Worm (Caenorhabditis elegans) whole organism, L4 larva: ENCODE data around the gene srx-105.

Experiments used
- F26F4.8 ChIP-seq: fragments of 200-800 bp; sonication (Bioruptor generic); conservative IDR thresholded peaks from 2 replicates; pipeline ENCODE4 v1.3.6; 2022; ENCODE audit warnings: missing genetic modification characterization, missing compliant biosample characterization
- F37D6.2 ChIP-seq: sonication (generic microtip); optimal IDR thresholded peaks from 2 replicates; lab custom pipeline; 2016; ENCODE audit warnings: mild to moderate bottlenecking, missing genetic modification characterization, missing compliant biosample characterization
- R02D3.7 ChIP-seq: fragments of 150-350 bp; sonication (generic microtip); optimal IDR thresholded peaks from 3 replicates; lab custom pipeline; 2014; ENCODE audit warnings: missing biosample characterization, missing genetic modification characterization
- Y5F2A.4 ChIP-seq: fragments of 200-800 bp; sonication (Bioruptor generic); optimal IDR thresholded peaks from 2 replicates; lab custom pipeline; 2018; ENCODE audit warnings: mild to moderate bottlenecking, missing genetic modification characterization, missing compliant biosample characterization
- ZK337.2 ChIP-seq: fragments of 200-800 bp; sonication (Bioruptor generic); IDR thresholded peaks from 2 replicates; pipeline ENCODE4 v1.3.6; 2022; ENCODE audit warnings: missing genetic modification reagents, missing genetic modification characterization, missing compliant biosample characterization
- ama-1 ChIP-seq: fragments of 150-350 bp; optimal IDR thresholded peaks from 2 replicates; lab custom pipeline; 2014; ENCODE audit warnings: inconsistent platforms, mixed read lengths
- ceh-44 ChIP-seq: fragments of 200-800 bp; sonication (Bioruptor generic); IDR thresholded peaks from 2 replicates; pipeline ENCODE4 v1.3.6; 2022; ENCODE audit warnings: missing genetic modification reagents, missing genetic modification characterization, missing compliant biosample characterization
- ceh-82 ChIP-seq: sonication (generic microtip); optimal IDR thresholded peaks from 2 replicates; lab custom pipeline; 2017; ENCODE audit warnings: missing biosample characterization, missing genetic modification characterization
- ces-1 ChIP-seq: fragments of 150-350 bp; sonication (generic microtip); optimal IDR thresholded peaks from 4 replicates; lab custom pipeline; 2014; ENCODE audit warnings: missing biosample characterization, missing genetic modification reagents, missing genetic modification characterization
- ctbp-1 ChIP-seq: fragments of 200-800 bp; sonication (Bioruptor generic); IDR thresholded peaks from 2 replicates; pipeline ENCODE4 v1.3.6; 2022; ENCODE audit warnings: missing genetic modification reagents, missing genetic modification characterization, missing compliant biosample characterization
- daf-16 ChIP-seq, 3 experiments: sonication (generic microtip); optimal IDR thresholded peaks; 2 replicates each; lab custom pipeline; 2016 to 2017; ENCODE audit warnings: missing genetic modification characterization in 3 of 3, missing genetic modification reagents in 3 of 3, mild to moderate bottlenecking in 2 of 3, missing compliant biosample characterization in 2 of 3, missing biosample characterization in 1 of 3, moderate library complexity in 1 of 3
- daf-8 ChIP-seq: fragments of 200-800 bp; sonication (Bioruptor generic); IDR thresholded peaks from 2 replicates; pipeline ENCODE4 v1.3.6; 2022; ENCODE audit warnings: missing genetic modification characterization, missing compliant biosample characterization
- dmd-9 ChIP-seq: fragments of 200-800 bp; sonication (Bioruptor generic); IDR thresholded peaks from 2 replicates; pipeline ENCODE4 v1.3.6; 2022; ENCODE audit warnings: missing genetic modification reagents, missing genetic modification characterization, missing compliant biosample characterization
- dpl-1 ChIP-seq: fragments of 150-350 bp; optimal IDR thresholded peaks from 2 replicates; lab custom pipeline; 2014; ENCODE audit warnings: missing biosample characterization, missing genetic modification reagents, missing genetic modification characterization
- egl-27 ChIP-seq: sonication (generic microtip); optimal IDR thresholded peaks from 3 replicates; lab custom pipeline; 2017; ENCODE audit warnings: missing biosample characterization, missing genetic modification reagents, missing genetic modification characterization
- gei-8 ChIP-seq: fragments of 200-800 bp; sonication (Bioruptor generic); optimal IDR thresholded peaks from 2 replicates; lab custom pipeline; 2018; ENCODE audit warnings: mild to moderate bottlenecking, missing genetic modification characterization, missing compliant biosample characterization
- lim-7 ChIP-seq: fragments of 200-800 bp; sonication (Bioruptor generic); IDR thresholded peaks from 2 replicates; pipeline ENCODE4 v1.3.6; 2022; ENCODE audit warnings: missing genetic modification characterization, missing compliant biosample characterization
- lin-29 ChIP-seq: fragments of 200-800 bp; sonication (Bioruptor generic); IDR thresholded peaks from 2 replicates; pipeline ENCODE4 v1.3.6; 2022; ENCODE audit warnings: missing genetic modification reagents, missing genetic modification characterization, missing compliant biosample characterization
- lsy-2 ChIP-seq, 2 experiments: fragments of 150-350 bp in 1 of 2; sonication (generic microtip) in 1 of 2; optimal IDR thresholded peaks; 2 replicates each; lab custom pipeline; 2014 to 2017; ENCODE audit warnings: missing biosample characterization in 2 of 2, missing genetic modification characterization in 2 of 2
- mep-1 ChIP-seq: fragments of 150-350 bp; sonication (generic microtip); optimal IDR thresholded peaks from 3 replicates; lab custom pipeline; 2014; ENCODE audit warnings: missing biosample characterization, missing genetic modification characterization
- mes-2 ChIP-seq: sonication (generic microtip); optimal IDR thresholded peaks from 2 replicates; lab custom pipeline; 2016; ENCODE audit warnings: missing genotype, mild to moderate bottlenecking, missing genetic modification characterization, missing compliant biosample characterization; ENCODE audit not compliant: poor library complexity, severe bottlenecking
- nhr-10 ChIP-seq: fragments of 150-350 bp; optimal IDR thresholded peaks from 2 replicates; lab custom pipeline; 2014; ENCODE audit warnings: missing biosample characterization, missing genetic modification characterization
- nhr-237 ChIP-seq: sonication (generic microtip); optimal IDR thresholded peaks from 2 replicates; lab custom pipeline; 2017; ENCODE audit warnings: missing biosample characterization, missing genetic modification characterization
- nhr-6 ChIP-seq: fragments of 150-350 bp; optimal IDR thresholded peaks from 2 replicates; lab custom pipeline; 2014; ENCODE audit warnings: missing biosample characterization, missing genetic modification characterization
- nhr-76 ChIP-seq: fragments of 150-350 bp; optimal IDR thresholded peaks from 2 replicates; lab custom pipeline; 2014; ENCODE audit warnings: missing biosample characterization, missing genetic modification characterization
- pha-4 ChIP-seq, 2 experiments: fragments of 150-350 bp in 1 of 2; fragments of 200-800 bp in 1 of 2; sonication (Bioruptor generic) in 1 of 2; IDR thresholded peaks in 1 of 2; optimal IDR thresholded peaks in 1 of 2; 2 replicates each; pipeline versions ENCODE4 v1.3.6 to Lab custom; 2014 to 2022; ENCODE audit warnings: missing genetic modification characterization in 2 of 2, missing genetic modification reagents in 2 of 2, missing biosample characterization in 1 of 2, missing compliant biosample characterization in 1 of 2
- pqm-1 ChIP-seq: sonication (generic microtip); optimal IDR thresholded peaks from 2 replicates; lab custom pipeline; 2017; ENCODE audit warnings: missing biosample characterization, missing genetic modification characterization
- rbr-2 ChIP-seq: sonication (generic microtip); optimal IDR thresholded peaks from 2 replicates; lab custom pipeline; 2016; ENCODE audit warnings: missing genotype, missing genetic modification characterization, missing compliant biosample characterization
- set-16 ChIP-seq: fragments of 200-800 bp; sonication (Bioruptor generic); IDR thresholded peaks from 2 replicates; pipeline ENCODE4 v1.3.6; 2022; ENCODE audit warnings: missing genetic modification reagents, missing genetic modification characterization, missing compliant biosample characterization
- tra-1 ChIP-seq: fragments of 200-800 bp; sonication (Bioruptor generic); IDR thresholded peaks from 2 replicates; pipeline ENCODE4 v1.3.6; 2022; ENCODE audit warnings: missing genetic modification reagents, missing genetic modification characterization, missing compliant biosample characterization
- unc-39 ChIP-seq: sonication (generic microtip); optimal IDR thresholded peaks from 2 replicates; lab custom pipeline; 2017; ENCODE audit warnings: missing biosample characterization, missing genetic modification characterization
- unc-62 ChIP-seq, 3 experiments: fragments of 150-350 bp in 1 of 3; sonication (generic microtip); optimal IDR thresholded peaks in 2 of 3; peaks in 1 of 3; 1 replicate in 1 of 3; 2 replicates in 2 of 3; lab custom pipeline; 2014 to 2017; ENCODE audit warnings: missing biosample characterization in 3 of 3, missing genetic modification characterization in 3 of 3, missing genetic modification reagents in 3 of 3, missing genotype in 1 of 3
- zip-2 ChIP-seq: fragments of 150-350 bp; optimal IDR thresholded peaks from 2 replicates; lab custom pipeline; 2014; ENCODE audit warnings: missing biosample characterization, missing genetic modification characterization
- ztf-7 ChIP-seq: fragments of 150-350 bp; optimal IDR thresholded peaks from 2 replicates; lab custom pipeline; 2014; ENCODE audit warnings: missing biosample characterization, missing genetic modification characterization

The srx-105 gene

ce11 chrII:3714595-3714994, 13.4 kb upstream of the srx-105 start, which contains the start of gene srh-100:
Gene srh-100 (minus strand): TSS chrII:3714695.
- TF ChIP-seq nhr-237 (tag; lab: Kevin White, UChicago) = no peak
- TF ChIP-seq dpl-1 (GFP tag; lab: Kevin White, UChicago) = no peak
- no peak for TF ChIP-seq daf-8 (GFP tag; lab: Robert Waterston, UW)
- no peak for TF ChIP-seq F26F4.8 (GFP tag; lab: Robert Waterston, UW)
- TF ChIP-seq zip-2 = no peak
- TF ChIP-seq nhr-76 (tag; lab: Kevin White, UChicago) = no peak
- no peak for TF ChIP-seq ama-1 (lab: Kevin White, UChicago)
- TF ChIP-seq ceh-82 = no peak
- no peak for TF ChIP-seq Y5F2A.4 (GFP tag; lab: Kevin White, UChicago)
- TF ChIP-seq pqm-1 (tag; lab: Kevin White, UChicago) = no peak
- TF ChIP-seq lim-7 (GFP tag; lab: Robert Waterston, UW) = no peak
- no peak for TF ChIP-seq mes-2
- no peak for TF ChIP-seq ceh-44 (GFP tag; lab: Robert Waterston, UW)
- TF ChIP-seq mep-1 (tag; lab: Kevin White, UChicago) = no peak

DNA sequence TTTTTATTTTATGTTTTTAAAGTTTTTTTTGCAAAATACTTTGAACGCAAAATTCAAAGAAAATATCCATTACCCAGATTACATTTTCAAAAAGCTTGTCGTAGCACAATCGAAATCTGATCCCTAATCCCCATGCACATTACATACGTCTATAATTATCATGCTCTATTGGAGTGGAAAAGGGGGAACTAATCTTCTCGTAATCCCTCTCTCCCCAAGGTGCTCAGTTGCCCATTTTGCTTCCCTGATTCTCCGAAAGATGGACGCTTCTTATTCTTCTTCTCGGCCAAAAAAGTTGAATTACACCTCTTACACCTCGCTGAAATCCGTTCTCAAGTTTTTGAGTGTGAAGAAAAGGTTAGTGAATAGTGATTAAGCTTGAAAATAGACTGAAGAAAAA, 9.8 kb upstream of the srx-105 start, which contains the start of gene fbxc-53:
Gene fbxc-53, plus strand, starts transcription at position 245 of the 400 bp plus-strand sequence.
- TF ChIP-seq F37D6.2 = no peak
- TF ChIP-seq ZK337.2 = no peak
- TF ChIP-seq nhr-76 (tag; lab: Kevin White, UChicago) = no peak

- TF ChIP-seq lin-29 (GFP tag; lab: Robert Waterston, UW) (no peak), unc-62 (GFP tag; optimal IDR thresholded peaks at IDR 0.05 in 1 of 2; lab: Kevin White, UChicago) (peak in 1 of 2 experiments; percentile 17), unc-62 (tag; optimal IDR thresholded peaks at IDR 0.05; lab: Kevin White, UChicago) (no peak)
These were observed 8.1 kb upstream of the srx-105 start, which contains the start of gene srx-110 for ce11 chrII:3709255-3709654. Gene srx-110 (plus strand): TSS chrII:3709555.

DNA sequence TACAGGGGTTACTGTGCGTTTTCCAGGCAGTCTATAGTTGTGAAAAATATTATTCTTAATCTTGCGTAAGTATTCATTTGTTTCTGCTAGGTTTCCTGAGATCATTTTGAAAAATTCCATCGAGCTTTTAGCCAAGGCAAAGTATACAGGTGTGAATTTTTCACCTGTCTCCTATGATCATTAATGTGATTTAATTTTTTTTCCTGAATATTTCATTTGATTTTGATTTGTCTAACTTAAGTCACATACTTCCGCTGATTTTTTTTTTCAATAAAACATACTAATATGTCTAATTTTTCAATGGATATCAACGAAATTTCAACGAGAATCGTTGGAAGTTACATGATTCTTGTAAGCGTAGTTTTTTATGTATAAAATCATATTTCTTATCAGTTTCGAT, 4.1 kb upstream of the srx-105 start, which contains the start of gene srx-108:
Gene srx-108, plus strand, starts transcription at position 301 of the 400 bp plus-strand sequence.
- TF ChIP-seq dmd-9 (GFP tag; lab: Robert Waterston, UW) (no peak), set-16 (no peak), lsy-2 (tag; optimal IDR thresholded peaks at IDR 0.05; lab: Kevin White, UChicago) (no peak), egl-27 (tag; lab: Kevin White, UChicago) (no peak), pha-4 (GFP tag; IDR thresholded peaks at IDR 0.05; lab: Robert Waterston, UW) (no peak), pha-4 (tag; optimal IDR thresholded peaks at IDR 0.05; lab: Kevin White, UChicago) (no peak), rbr-2 (no peak), ces-1 (GFP tag; lab: Kevin White, UChicago) (no peak), daf-16 (GFP tag; optimal IDR thresholded peaks at IDR 0.05; lab: Kevin White, UChicago) (no peak), daf-16 (tag; optimal IDR thresholded peaks at IDR 0.05; lab: Kevin White, UChicago) (no peak), ctbp-1 (GFP tag; lab: Robert Waterston, UW) (no peak), unc-39 (no peak), nhr-10 (tag; lab: Kevin White, UChicago) (no peak), nhr-6 (tag; lab: Kevin White, UChicago) (no peak)

ce11 chrII:3699591-3699990, 1.6 kb downstream of the srx-105 start, which contains the start of gene srx-104:
Gene srx-104 (minus strand): TSS chrII:3699691.
- TF ChIP-seq tra-1 (GFP tag; lab: Robert Waterston, UW) (no peak), ztf-7 (tag; lab: Kevin White, UChicago) (no peak), lin-29 (GFP tag; lab: Robert Waterston, UW) (no peak), zip-2 (no peak), ceh-82 (no peak), nhr-10 (tag; lab: Kevin White, UChicago) (no peak), R02D3.7 (tag; lab: Kevin White, UChicago) (no peak), ces-1 (GFP tag; lab: Kevin White, UChicago) (no peak), gei-8 (no peak)
- TF ChIP-seq, all 104 proteins: peak for 0
